Worm (Caenorhabditis elegans) whole organism, L3 larva: ENCODE measurements around the gene npr-18.

Experiments
- ZK546.5 ChIP-seq: sonication (generic microtip); optimal IDR thresholded peaks from 2 replicates; lab custom pipeline; 2017; ENCODE audit warnings: missing biosample characterization, missing genetic modification characterization
- aly-2 ChIP-seq: fragments of 150-350 bp; optimal IDR thresholded peaks from 2 replicates; lab custom pipeline; 2014; ENCODE audit warnings: missing biosample characterization, missing genetic modification characterization
- ama-1 ChIP-seq: fragments of 150-350 bp; optimal IDR thresholded peaks from 2 replicates; lab custom pipeline; 2018
- ceh-28 ChIP-seq: fragments of 150-350 bp; optimal IDR thresholded peaks from 2 replicates; lab custom pipeline; 2014; ENCODE audit warnings: missing biosample characterization, missing genetic modification reagents, missing genetic modification characterization
- ceh-82 ChIP-seq: fragments of 150-350 bp; optimal IDR thresholded peaks from 2 replicates; lab custom pipeline; 2014; ENCODE audit warnings: missing biosample characterization, missing genetic modification characterization
- ceh-9 ChIP-seq: sonication (generic microtip); optimal IDR thresholded peaks from 2 replicates; lab custom pipeline; 2018; ENCODE audit warnings: missing biosample characterization, missing genetic modification characterization
- daf-12 ChIP-seq: fragments of 150-350 bp; optimal IDR thresholded peaks from 2 replicates; lab custom pipeline; 2014; ENCODE audit warnings: missing biosample characterization, missing genetic modification reagents, missing genetic modification characterization
- egl-5 ChIP-seq: fragments of 150-350 bp; optimal IDR thresholded peaks from 2 replicates; lab custom pipeline; 2017; ENCODE audit warnings: missing biosample characterization, missing genetic modification reagents, missing genetic modification characterization, inconsistent platforms
- elt-1 ChIP-seq: fragments of 150-350 bp; optimal IDR thresholded peaks from 2 replicates; lab custom pipeline; 2014; ENCODE audit warnings: missing biosample characterization, missing genetic modification characterization
- elt-2 ChIP-seq: sonication (generic microtip); optimal IDR thresholded peaks from 2 replicates; lab custom pipeline; 2016; ENCODE audit warnings: missing genetic modification reagents, mild to moderate bottlenecking, missing genetic modification characterization, missing compliant biosample characterization
- elt-3 ChIP-seq, 3 experiments: fragments of 150-350 bp in 1 of 3; sonication (generic microtip) in 2 of 3; optimal IDR thresholded peaks; 2 replicates in 2 of 3; 4 replicates in 1 of 3; lab custom pipeline; 2014 to 2017; ENCODE audit warnings: missing biosample characterization in 3 of 3, missing genetic modification characterization in 3 of 3
- eor-1 ChIP-seq, 2 experiments: fragments of 150-350 bp; optimal IDR thresholded peaks; 2 replicates each; lab custom pipeline; 2014 to 2018; ENCODE audit warnings: missing biosample characterization in 2 of 2, missing genetic modification characterization in 2 of 2
- fkh-2 ChIP-seq: fragments of 150-350 bp; optimal IDR thresholded peaks from 2 replicates; lab custom pipeline; 2014; ENCODE audit warnings: missing biosample characterization, missing genetic modification reagents, missing genetic modification characterization
- fos-1 ChIP-seq: fragments of 150-350 bp; optimal IDR thresholded peaks from 2 replicates; lab custom pipeline; 2014; ENCODE audit warnings: missing biosample characterization, missing genetic modification characterization
- hmg-11 ChIP-seq: sonication (generic microtip); optimal IDR thresholded peaks from 2 replicates; lab custom pipeline; 2016; ENCODE audit warnings: missing genetic modification characterization, missing compliant biosample characterization
- jun-1 ChIP-seq: fragments of 150-350 bp; optimal IDR thresholded peaks from 2 replicates; lab custom pipeline; 2014; ENCODE audit warnings: missing biosample characterization, missing genetic modification reagents, missing genetic modification characterization
- lin-15B ChIP-seq: fragments of 150-350 bp; optimal IDR thresholded peaks from 2 replicates; lab custom pipeline; 2014; ENCODE audit warnings: missing biosample characterization, missing genetic modification characterization
- lin-39 ChIP-seq: fragments of 150-350 bp; optimal IDR thresholded peaks from 2 replicates; lab custom pipeline; 2018; ENCODE audit warnings: missing biosample characterization, missing genetic modification reagents, missing genetic modification characterization
- mdl-1 ChIP-seq: fragments of 150-350 bp; optimal IDR thresholded peaks from 2 replicates; lab custom pipeline; 2014; ENCODE audit warnings: missing biosample characterization, missing genetic modification characterization
- nfya-1 ChIP-seq: sonication (generic microtip); optimal IDR thresholded peaks from 2 replicates; lab custom pipeline; 2017; ENCODE audit warnings: missing genetic modification characterization, mild to moderate bottlenecking, missing compliant biosample characterization, antibody characterized with exemption, moderate library complexity; ENCODE audit not compliant: insufficient read depth
- nhr-11 ChIP-seq: fragments of 150-350 bp; optimal IDR thresholded peaks from 2 replicates; lab custom pipeline; 2014; ENCODE audit warnings: missing biosample characterization, missing genetic modification characterization
- nhr-12 ChIP-seq: fragments of 150-350 bp; optimal IDR thresholded peaks from 2 replicates; lab custom pipeline; 2014; ENCODE audit warnings: missing biosample characterization, missing genetic modification characterization
- nhr-23 ChIP-seq: fragments of 150-350 bp; optimal IDR thresholded peaks from 2 replicates; lab custom pipeline; 2014; ENCODE audit warnings: missing biosample characterization, missing genetic modification reagents, missing genetic modification characterization
- nhr-25 ChIP-seq: sonication (generic microtip); optimal IDR thresholded peaks from 2 replicates; lab custom pipeline; 2017; ENCODE audit warnings: missing biosample characterization, missing genetic modification characterization
- nhr-28 ChIP-seq: fragments of 150-350 bp; optimal IDR thresholded peaks from 2 replicates; lab custom pipeline; 2014; ENCODE audit warnings: missing biosample characterization, missing genetic modification characterization
- nhr-67 ChIP-seq: fragments of 150-350 bp; optimal IDR thresholded peaks from 2 replicates; lab custom pipeline; 2014; ENCODE audit warnings: missing biosample characterization, missing genetic modification characterization
- nhr-76 ChIP-seq: fragments of 150-350 bp; sonication (generic microtip); optimal IDR thresholded peaks from 5 replicates; lab custom pipeline; 2014; ENCODE audit warnings: missing biosample characterization, missing genetic modification characterization
- pqm-1 ChIP-seq: fragments of 150-350 bp; optimal IDR thresholded peaks from 2 replicates; lab custom pipeline; 2017; ENCODE audit warnings: missing biosample characterization, missing genetic modification characterization, inconsistent platforms
- skn-1 ChIP-seq: fragments of 150-350 bp; optimal IDR thresholded peaks from 2 replicates; lab custom pipeline; 2014; ENCODE audit warnings: missing biosample characterization, missing genetic modification characterization
- tbx-2 ChIP-seq: sonication (generic microtip); optimal IDR thresholded peaks from 2 replicates; lab custom pipeline; 2016; ENCODE audit warnings: mild to moderate bottlenecking, missing genetic modification characterization, missing compliant biosample characterization
- unc-39 ChIP-seq: sonication (generic microtip); optimal IDR thresholded peaks from 4 replicates; lab custom pipeline; 2017; ENCODE audit warnings: missing biosample characterization, missing genetic modification characterization
- unc-62 ChIP-seq: fragments of 150-350 bp; sonication (generic microtip); optimal IDR thresholded peaks from 4 replicates; lab custom pipeline; 2014; ENCODE audit warnings: missing biosample characterization, missing genetic modification reagents, missing genetic modification characterization
- zag-1 ChIP-seq: fragments of 150-350 bp; optimal IDR thresholded peaks from 2 replicates; lab custom pipeline; 2014; ENCODE audit warnings: missing biosample characterization, missing genetic modification characterization
- ztf-11 ChIP-seq: fragments of 150-350 bp; optimal IDR thresholded peaks from 2 replicates; lab custom pipeline; 2014; ENCODE audit warnings: missing biosample characterization, missing genetic modification characterization
- ztf-4 ChIP-seq: fragments of 150-350 bp; optimal IDR thresholded peaks from 2 replicates; lab custom pipeline; 2014; ENCODE audit warnings: missing biosample characterization, missing genetic modification characterization

Gene npr-18

ce11 chrX:9719070-9719469, 28.5 kb downstream of the npr-18 start:
- TF ChIP-seq skn-1 (tag; lab: Kevin White, UChicago) (no peak), ztf-4 (tag; lab: Kevin White, UChicago) (no peak), ceh-82 (tag; lab: Kevin White, UChicago) (no peak), eor-1 (tag; optimal IDR thresholded peaks at IDR 0.05; lab: Kevin White, UChicago) (no peak), ceh-9 (tag; lab: Kevin White, UChicago) (no peak), nhr-12 (tag; lab: Kevin White, UChicago) (no peak), zag-1 (tag; lab: Kevin White, UChicago) (no peak), elt-2 (no peak), nfya-1 (tag; lab: Kevin White, UChicago) (no peak), nhr-23 (tag; lab: Kevin White, UChicago) (no peak), nhr-11 (tag; lab: Kevin White, UChicago) (no peak), mdl-1 (tag; lab: Kevin White, UChicago) (no peak), jun-1 (tag; lab: Kevin White, UChicago) (no peak), nhr-25 (tag; lab: Kevin White, UChicago) (no peak), ceh-28 (tag; lab: Kevin White, UChicago) (no peak), unc-62 (GFP tag; lab: Kevin White, UChicago) (no peak)

- TF ChIP-seq nhr-12 (tag; lab: Kevin White, UChicago) (no peak), ZK546.5 (tag; lab: Kevin White, UChicago) (no peak), pqm-1 (tag; lab: Kevin White, UChicago) (no peak), ztf-4 (tag; lab: Kevin White, UChicago) (no peak), eor-1 (tag; optimal IDR thresholded peaks at IDR 0.05; lab: Kevin White, UChicago) (no peak), nhr-67 (tag; lab: Kevin White, UChicago) (no peak), nhr-76 (tag; lab: Kevin White, UChicago) (no peak), ztf-11 (tag; lab: Kevin White, UChicago) (no peak), nfya-1 (tag; lab: Kevin White, UChicago) (no peak), ceh-28 (tag; lab: Kevin White, UChicago) (no peak), nhr-28 (tag; lab: Kevin White, UChicago) (no peak), mdl-1 (tag; lab: Kevin White, UChicago) (no peak), egl-5 (no peak), daf-12 (tag; lab: Kevin White, UChicago) (no peak), unc-39 (tag; lab: Kevin White, UChicago) (no peak)
- TF ChIP-seq, all 47 proteins: peak for 0
Observed at ce11 chrX:9735479-9735878, 44.9 kb downstream of the npr-18 start.

DNA sequence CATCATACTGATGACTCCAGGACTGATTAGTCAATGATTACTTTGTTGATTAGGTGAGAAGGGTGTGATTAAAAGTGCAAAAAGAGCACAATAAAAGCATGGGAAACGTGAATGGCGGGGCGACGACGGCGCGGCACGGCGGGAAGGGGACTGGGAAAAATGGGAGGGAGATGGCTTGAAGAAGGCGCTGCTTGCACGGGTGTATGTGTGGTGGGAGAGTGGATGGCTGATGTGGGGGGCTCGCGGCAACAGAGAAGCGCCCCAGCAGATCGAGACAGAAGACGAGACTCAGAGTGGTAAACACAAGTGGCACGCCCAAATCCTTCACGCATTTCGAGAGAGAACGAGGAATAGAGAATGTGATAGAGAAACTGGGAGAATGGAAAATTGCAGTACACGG, 47.2 kb downstream of the npr-18 start, which contains the start of gene F15G9.5:
F15G9.5 (minus strand) TSS at position 159 of the 400 bp plus-strand sequence.
- TF ChIP-seq hmg-11 (tag; lab: Kevin White, UChicago) (peak; percentile 44), aly-2 (tag; lab: Kevin White, UChicago) (no peak), lin-39 (peak; percentile 62), fos-1 (tag; lab: Kevin White, UChicago) (no peak), lin-15B (tag; lab: Kevin White, UChicago) (no peak), ceh-82 (tag; lab: Kevin White, UChicago) (no peak), elt-3 (tag; optimal IDR thresholded peaks at IDR 0.05; lab: Kevin White, UChicago) (no peak), nhr-11 (tag; lab: Kevin White, UChicago) (no peak), elt-2 (peak; percentile 8), nfya-1 (tag; lab: Kevin White, UChicago) (peak; percentile 62)

- TF ChIP-seq nhr-67 (tag; lab: Kevin White, UChicago) (no peak), ceh-9 (tag; lab: Kevin White, UChicago) (no peak), tbx-2 (tag; lab: Kevin White, UChicago) (no peak), nhr-12 (tag; lab: Kevin White, UChicago) (no peak), ztf-4 (tag; lab: Kevin White, UChicago) (no peak), unc-62 (GFP tag; lab: Kevin White, UChicago) (no peak), fkh-2 (tag; lab: Kevin White, UChicago) (no peak), lin-39 (no peak), ama-1 (lab: Kevin White, UChicago) (no peak), ceh-82 (tag; lab: Kevin White, UChicago) (no peak), pqm-1 (tag; lab: Kevin White, UChicago) (no peak), nhr-76 (tag; lab: Kevin White, UChicago) (no peak), unc-39 (tag; lab: Kevin White, UChicago) (no peak), elt-1 (no peak)
- TF ChIP-seq, all 47 proteins: peak for 0
Observed at ce11 chrX:9742058-9742457, 51.5 kb downstream of the npr-18 start.
